Worm (Caenorhabditis elegans): Measurements from ENCODE around the gene rcq-5.

DNA sequence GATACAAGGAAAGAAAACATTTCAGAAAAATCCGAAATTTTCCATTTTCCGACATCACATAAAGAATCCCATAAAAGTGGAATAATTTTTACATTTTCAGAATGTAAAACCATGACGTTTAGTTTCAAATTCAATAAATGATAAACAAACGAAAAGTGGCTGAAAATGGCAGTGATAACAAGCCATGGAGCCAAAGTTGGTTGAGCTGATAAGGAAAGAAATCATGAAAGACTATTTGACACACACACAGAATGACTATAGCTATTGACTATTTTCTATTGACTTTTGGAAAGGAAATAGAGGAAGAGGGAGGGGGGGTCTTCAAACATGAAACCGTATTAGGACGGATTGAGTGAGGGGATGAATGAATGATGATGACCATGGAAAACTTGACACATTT, 18.0 kb downstream of the rcq-5 start:
- no peak for TF ChIP-seq ztf-29 (GFP tag; IDR thresholded peaks at IDR 0.05)
- no peak for TF ChIP-seq ztf-23 (GFP tag; IDR thresholded peaks at IDR 0.05)
- TF ChIP-seq T22C8.4 (GFP tag; IDR thresholded peaks at IDR 0.05), result no peak
- TF ChIP-seq med-1 (GFP tag; optimal IDR thresholded peaks at IDR 0.05; ENCODE audit: insufficient read depth), result no peak
- TF ChIP-seq klf-2 (GFP tag; conservative IDR thresholded peaks at IDR 0.05), result no peak
- TF ChIP-seq flt-1 (GFP tag; IDR thresholded peaks at IDR 0.05), result no peak
- no peak for TF ChIP-seq cog-1 (tag; optimal IDR thresholded peaks at IDR 0.05)

Measured in whole organism, midembryonic.